Worm (Caenorhabditis elegans) whole organism, dauer: ENCODE results near the gene E02H9.3.
"Not testable (repeated sequence)": the region's sequence is repeated elsewhere in the genome, so short reads cannot be mapped to it uniquely, and the experiment has no call there.

ENCODE experiments used
- unc-62 ChIP-seq: sonication (generic microtip); optimal IDR thresholded peaks from 2 replicates; lab custom pipeline; 2017; ENCODE audit warnings: missing biosample characterization, missing genetic modification reagents, missing genetic modification characterization

The E02H9.3 gene

DNA sequence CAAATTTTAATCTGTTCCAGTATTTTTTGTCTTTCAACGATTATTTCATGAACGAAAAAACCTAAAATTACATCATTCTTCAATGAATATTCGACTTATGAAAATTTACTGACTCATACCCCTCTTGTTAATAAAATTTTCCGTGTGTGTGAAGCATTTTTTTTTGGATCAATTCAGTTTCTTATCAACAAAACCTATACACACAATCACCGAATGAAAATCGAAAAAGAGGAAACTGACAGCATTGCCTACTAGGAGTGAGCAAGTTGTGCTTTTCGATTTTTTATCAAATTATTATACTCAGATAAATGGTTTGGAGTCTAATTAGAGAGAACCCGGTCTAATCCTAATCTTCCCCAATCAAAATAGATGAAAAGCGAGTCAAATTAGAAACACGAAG is at the start of gene E02H9.3:
TSS of gene E02H9.3 (plus strand) at position 301 of the 400 bp plus-strand sequence.
- not testable (repeated sequence) for TF ChIP-seq unc-62

DNA sequence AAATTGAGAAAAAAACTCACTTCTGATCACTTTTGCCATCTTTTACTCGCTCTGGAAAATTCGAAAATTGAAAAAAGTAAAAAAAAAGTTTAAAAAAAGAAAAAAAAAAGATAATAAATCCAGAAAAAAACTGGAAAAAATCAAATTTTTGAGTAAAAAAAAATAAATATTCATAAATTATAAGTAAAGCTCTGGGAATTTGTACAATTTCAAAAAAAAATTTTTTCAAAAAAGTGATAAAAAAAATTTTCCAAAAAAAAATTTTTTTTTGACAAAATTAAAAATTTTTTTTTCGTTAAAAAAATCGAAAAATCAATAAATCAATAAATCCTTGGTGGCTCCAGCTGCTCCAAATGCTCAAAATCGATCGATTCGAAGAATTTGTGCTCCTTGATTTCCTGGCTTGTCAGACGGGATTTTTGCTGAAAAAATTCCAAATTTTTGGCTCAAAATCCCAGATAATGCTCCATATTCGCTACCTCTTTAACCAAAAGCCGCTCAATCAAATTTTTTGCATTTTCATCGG is 47.9 kb upstream of the E02H9.3 start, which contains the start of gene mrpl-30:
TSS of gene mrpl-30 (minus strand) at position 51 of the 526 bp plus-strand sequence.
- TF ChIP-seq unc-62: no peak

DNA sequence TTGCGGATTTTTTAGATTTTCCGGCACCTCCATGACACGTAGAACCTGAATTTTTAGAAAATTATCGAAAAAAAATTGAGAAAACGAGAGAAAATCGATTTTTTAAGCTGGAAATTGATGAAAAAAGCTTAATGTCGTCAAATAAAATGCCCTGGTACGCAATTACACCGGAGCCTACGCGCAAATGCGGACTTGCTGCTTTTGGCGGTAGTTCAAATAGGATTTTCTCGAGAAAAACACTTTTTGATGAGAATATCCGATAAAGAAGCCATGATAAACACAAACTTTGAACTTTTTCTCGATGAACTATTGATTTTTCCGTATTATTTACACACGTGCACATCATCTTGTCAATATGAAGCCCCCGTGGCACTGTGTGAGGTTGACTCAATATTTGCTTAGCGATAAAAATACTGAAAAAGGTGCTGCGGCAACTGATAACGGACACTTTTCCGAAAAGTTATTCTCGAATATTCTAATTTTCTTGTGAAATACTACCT is 40.6 kb upstream of the E02H9.3 start, which contains the start of the genes W04B5.5 and W04B5.3:
TSS of gene W04B5.5 (minus strand) at position 51 of the 500 bp plus-strand sequence.
TSS of gene W04B5.3 (plus strand) at position 356 of the 500 bp plus-strand sequence.
- no peak for TF ChIP-seq unc-62

DNA sequence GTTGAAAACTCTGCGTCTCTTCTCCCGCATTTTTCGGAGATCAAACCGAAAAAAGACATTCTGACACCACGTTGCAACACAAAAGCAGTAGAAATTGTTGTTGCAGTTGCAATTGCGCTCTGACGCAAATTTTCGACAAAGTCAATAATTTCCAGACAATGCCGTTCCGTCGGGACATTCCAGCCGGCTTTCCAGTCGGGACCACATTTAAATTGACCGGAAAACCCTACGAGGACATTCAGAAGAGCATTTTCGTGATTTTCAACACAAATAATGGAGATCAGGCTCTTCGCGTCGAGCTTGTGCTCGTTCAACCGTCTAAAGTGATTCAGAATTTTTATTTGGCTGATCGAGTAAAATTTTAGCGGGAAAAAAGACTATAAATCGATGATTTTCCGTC is 39.9 kb upstream of the E02H9.3 start:
- TF ChIP-seq unc-62: no peak

DNA sequence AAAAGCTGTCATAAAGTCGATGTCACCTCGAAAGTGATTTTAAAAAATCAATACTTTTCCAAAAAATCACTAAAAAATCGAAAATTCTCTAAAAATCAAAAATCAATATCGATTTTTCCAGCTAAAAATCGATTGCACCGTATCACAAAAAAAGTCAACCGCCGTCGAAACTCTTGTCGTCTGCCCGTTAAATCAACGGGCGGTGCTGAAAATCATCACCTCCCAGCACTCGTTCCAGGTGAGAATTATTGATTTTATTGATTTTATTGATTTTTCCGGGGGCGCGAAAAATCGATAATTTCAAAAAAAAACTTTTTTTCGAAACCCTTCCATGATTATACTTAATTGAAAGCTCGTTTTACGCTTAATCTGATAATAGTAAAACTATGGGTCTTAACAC is 39.3 kb upstream of the E02H9.3 start:
- no peak for TF ChIP-seq unc-62

DNA sequence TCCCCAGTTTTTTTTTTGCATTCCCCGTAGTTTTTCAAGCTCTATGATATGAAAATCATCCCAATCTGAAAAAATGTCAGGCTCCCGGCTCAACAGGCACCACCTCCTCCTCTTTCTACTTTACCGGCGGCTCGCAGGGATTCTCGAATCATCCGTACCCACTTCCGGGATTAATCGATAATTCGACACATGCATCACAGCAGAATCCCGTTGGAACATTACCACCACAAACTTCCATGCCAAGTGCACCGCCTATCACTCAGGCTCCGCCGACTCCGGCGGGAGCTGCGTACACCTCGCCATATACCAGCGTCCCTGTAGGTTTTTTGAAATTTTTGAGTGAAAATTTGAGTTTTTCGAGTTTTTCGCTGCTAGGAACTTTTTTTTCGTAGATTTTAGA is 37.6 kb upstream of the E02H9.3 start:
- no peak for TF ChIP-seq unc-62

DNA sequence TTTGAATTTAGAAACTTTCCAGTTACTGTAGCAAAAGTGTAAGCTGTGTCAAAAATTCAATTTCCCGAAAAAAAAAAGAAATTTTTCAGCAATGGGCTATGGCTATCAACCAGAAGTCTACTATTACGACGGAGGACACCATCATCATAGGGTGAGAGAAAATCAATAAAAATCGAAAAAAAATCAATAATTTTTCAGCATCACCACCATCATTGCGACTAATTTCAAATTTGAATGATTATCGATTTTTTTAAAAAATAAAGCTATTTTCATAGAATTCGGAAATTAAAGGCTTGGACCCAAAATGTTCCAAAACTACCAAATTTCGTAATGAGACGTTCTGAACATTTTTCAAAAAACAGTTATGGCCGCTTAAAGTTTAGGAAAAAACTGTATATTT is 35.2 kb upstream of the E02H9.3 start:
- TF ChIP-seq unc-62: no peak

DNA sequence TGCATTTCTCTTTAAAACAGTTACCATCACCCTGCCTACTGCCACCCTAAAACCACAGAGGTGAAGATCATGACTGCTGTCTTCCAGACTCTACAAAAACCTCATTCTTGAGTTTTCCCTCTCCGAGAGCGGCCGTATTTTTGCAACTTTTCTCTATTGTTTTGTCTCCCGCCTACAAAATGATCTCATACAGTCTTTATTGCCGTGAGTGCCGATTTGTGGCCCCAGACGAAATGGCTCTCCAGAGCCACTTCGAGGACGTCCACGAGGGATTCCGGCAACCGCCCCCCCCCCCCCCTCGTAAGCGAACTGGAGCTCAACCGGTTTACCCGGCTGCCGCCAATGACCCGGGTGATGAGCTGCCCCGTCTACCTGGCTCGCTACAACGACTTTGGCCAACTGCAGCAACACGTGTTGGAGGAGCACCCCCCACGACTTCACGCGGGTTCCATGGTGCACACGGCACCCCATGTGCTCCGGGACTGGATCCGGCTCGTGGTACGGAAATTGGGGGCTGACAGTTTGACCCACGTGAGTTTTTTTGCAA is 34.0 kb upstream of the E02H9.3 start:
- no peak for TF ChIP-seq unc-62

DNA sequence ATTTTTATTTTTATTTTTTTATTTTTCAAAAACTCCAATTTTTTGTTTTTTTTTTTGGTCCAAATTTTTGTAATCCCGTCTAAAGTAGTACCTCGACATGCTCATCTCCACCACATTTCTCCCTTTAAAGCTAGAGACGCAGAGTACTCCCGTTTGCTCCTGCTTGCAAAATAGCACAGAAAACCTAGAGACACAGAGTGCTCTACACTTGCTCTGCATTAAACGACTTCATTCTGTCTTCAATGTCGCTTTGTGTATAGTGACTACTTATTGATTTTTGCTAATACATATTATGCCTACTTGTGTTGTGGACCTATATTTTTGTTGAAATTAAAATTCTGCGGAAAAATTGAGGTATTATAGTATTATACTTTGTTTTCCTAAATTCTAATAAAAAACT is 32.7 kb upstream of the E02H9.3 start, which contains the start of gene W04B5.8:
TSS of gene W04B5.8 (plus strand) at position 195 of the 400 bp plus-strand sequence.
- no peak for TF ChIP-seq unc-62

DNA sequence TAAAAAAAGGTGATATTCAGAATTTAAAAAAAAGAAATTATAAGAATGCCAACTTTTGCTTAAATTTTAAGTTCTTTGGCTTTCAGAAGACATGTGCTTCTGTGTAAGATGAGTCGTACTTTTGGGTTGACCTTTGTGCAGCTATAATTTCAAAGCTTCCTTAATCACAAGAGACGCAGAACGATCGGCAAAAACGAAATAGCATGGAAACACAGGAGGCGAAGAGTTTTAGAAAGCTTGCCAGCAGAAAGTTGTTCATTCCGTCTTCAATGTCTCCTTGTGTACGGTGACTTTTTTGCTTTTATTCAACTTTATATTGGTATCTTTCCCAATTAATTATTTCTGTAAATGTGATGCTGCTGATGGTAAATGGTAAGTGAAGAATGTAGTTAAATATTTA is 25.9 kb upstream of the E02H9.3 start:
- TF ChIP-seq unc-62: no peak

DNA sequence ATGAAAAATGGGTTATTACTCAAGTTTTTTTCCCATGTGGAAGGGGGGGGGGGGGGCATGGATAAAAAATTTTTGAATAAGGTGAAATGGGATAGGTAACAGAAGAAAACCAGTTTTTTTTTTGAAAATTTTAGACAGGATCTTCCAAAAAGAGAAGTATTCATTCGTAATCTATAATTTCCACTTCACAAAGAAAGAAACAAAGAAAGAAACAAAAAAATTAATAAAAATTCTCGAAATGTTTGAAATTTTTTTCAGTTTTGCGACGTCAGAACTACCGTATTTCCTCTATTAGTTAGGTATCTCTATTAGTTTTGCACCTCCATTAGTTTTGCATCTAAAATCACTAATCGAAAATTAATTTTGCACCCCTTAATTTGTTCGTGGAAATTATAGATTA is 23.5 kb upstream of the E02H9.3 start, which contains the start of gene W04B5.6:
TSS of gene W04B5.6 (minus strand) at position 101 of the 400 bp plus-strand sequence.
- TF ChIP-seq unc-62: not testable (repeated sequence)

DNA sequence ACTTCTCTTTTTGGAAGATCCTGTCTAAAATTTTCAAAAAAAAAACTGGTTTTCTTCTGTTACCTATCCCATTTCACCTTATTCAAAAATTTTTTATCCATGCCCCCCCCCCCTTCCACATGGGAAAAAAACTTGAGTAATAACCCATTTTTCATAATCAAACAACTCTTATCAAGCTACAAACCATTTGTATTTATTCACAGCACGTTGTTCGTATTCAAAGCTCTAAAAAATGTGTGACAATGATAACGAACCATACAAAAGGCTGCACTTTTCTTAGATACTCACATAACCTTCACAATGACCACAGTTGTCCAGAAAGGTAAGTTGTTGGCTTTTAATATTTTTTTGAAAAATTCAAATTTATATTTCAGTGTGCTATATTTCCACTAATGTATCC is 23.0 kb upstream of the E02H9.3 start, which contains the start of gene E02H9.6:
TSS of gene E02H9.6 (plus strand) at position 301 of the 400 bp plus-strand sequence.
- TF ChIP-seq unc-62: not testable (repeated sequence)

DNA sequence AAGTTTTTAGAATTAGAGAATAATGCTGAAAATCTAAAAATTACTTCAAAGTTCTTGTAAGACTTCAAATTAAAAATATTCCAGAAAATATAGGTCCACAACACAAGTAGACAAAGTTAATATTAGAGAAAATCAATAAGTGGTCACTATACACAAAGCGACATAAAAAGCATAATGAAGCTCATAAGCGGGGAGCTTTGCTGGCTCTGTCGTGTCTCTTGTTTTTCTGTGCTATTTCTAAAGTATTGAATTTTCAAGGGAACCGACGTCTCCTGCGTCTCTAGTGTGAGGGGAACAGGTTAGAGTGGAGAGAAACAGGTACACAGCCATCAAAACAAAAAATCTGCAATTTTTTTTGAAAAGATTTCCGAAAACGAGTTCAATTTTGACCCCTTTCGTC is 20.3 kb upstream of the E02H9.3 start, which contains the start of gene E02H9.13:
TSS of gene E02H9.13 (minus strand) at position 199 of the 400 bp plus-strand sequence.
- TF ChIP-seq unc-62: no peak

DNA sequence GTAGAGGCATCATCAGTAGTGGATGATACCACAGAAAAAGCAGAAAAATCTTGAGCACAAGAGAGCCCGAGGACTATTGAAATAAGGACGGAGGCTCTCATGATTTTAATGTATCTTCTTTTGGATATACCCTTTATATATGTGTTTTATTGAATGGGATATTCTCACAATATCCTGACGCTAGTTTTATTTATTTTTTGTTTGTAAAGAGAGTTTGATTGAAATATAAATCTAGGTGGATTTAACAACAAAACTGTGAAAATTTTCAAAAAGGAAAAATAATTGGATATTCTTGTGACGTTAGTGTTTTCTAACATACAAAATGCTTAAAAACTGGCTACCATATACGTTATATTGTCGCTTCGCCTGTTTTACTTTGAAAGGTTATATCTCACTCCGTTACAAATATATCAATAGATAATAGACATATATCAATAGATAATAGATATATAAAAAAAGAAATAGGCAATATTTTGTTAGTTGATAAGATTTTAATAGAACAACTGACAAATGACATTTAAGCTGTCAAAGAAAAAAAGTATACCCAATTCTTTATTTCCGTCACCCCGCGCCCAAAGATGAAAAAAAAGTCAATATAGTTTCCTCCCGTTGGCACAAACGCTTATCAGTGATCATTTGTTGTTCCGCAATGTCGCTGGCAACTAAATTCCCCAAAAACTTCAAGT is 13.1 kb upstream of the E02H9.3 start, which contains the start of the genes E02H9.7 and klo-2:
TSS of gene E02H9.7 (minus strand) at position 101 of the 686 bp plus-strand sequence.
TSS of gene klo-2 (plus strand) at position 636 of the 686 bp plus-strand sequence.
- no peak for TF ChIP-seq unc-62

DNA sequence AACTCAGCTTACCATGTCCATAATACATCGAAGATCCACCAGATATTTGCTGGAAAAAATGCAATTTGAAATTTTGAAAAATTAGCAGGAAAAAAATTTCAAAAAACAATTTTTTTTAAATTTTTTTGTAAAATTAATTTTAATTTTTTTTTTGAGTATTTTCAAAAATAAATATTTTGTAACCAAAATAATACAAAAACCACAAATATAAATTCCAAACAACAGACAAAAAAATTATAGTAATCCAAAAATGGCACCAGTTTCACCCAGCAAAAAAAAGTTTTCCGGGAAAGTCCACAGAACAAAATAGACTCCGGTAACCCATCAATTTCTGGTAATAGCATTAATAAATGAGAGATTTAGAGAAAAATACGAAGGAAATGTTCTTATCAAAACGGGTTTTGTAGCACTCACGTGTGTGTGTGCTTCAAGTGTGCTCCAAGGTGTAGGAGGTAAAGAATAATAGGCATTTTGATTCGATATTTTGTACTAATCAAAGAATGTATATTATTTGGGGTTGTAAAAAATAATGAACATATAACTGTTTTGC is 4.0 kb upstream of the E02H9.3 start, which contains the start of gene nhr-121:
TSS of gene nhr-121 (minus strand) at position 51 of the 550 bp plus-strand sequence.
- no peak for TF ChIP-seq unc-62

DNA sequence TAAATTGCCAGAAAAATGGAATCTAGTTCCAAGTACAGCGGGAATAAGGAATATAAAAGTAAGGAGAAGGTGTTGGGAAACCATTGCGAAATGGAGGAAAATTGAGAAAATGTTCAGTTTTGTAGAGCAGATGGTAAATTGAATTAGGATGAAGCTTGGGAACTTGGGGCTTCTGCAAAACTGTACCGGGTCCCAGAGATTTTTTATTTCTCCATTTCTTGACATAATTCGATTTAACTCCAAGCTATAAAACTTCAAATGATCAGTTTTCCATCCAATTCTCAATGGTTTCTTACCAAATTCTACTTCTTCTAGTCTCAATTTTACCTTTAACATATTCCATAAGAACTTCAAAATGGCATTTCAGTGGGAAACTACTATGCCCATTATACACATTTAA is 9.4 kb downstream of the E02H9.3 start, which contains the start of the genes E02H9.9 and E02H9.1:
TSS of gene E02H9.9 (minus strand) at position 101 of the 400 bp plus-strand sequence.
TSS of gene E02H9.1 (plus strand) at position 285 of the 400 bp plus-strand sequence.
- TF ChIP-seq unc-62: no peak
